Worm (Caenorhabditis elegans) whole organism, L4/young adult: ENCODE measurements around the gene ZK370.4.

Experiments
- W03F9.2 ChIP-seq: fragments of 150-350 bp; optimal IDR thresholded peaks from 2 replicates; lab custom pipeline; 2014; ENCODE audit warnings: missing biosample characterization, missing genetic modification characterization
- dao-5 ChIP-seq: sonication (generic microtip); optimal IDR thresholded peaks from 2 replicates; lab custom pipeline; 2016; ENCODE audit warnings: missing genotype, missing genetic modification characterization, moderate library complexity, missing compliant biosample characterization
- him-1 ChIP-seq: sonication (generic microtip); optimal IDR thresholded peaks from 2 replicates; lab custom pipeline; 2016; ENCODE audit warnings: missing genotype, missing genetic modification reagents, missing genetic modification characterization, missing compliant biosample characterization

ZK370.4 gene

ce11 chrIII:8731310-8731709 is at the start of gene ZK370.4:
ZK370.4 (minus strand) TSS chrIII:8731410.
- TF ChIP-seq dao-5: no peak
- TF ChIP-seq him-1 (tag; lab: Kevin White, UChicago): no peak
- no peak for TF ChIP-seq W03F9.2

- no peak for TF ChIP-seq W03F9.2
- TF ChIP-seq him-1 (tag; lab: Kevin White, UChicago): no peak
- no peak for TF ChIP-seq dao-5
Observed at ce11 chrIII:8780473-8780872, 49.3 kb upstream of the ZK370.4 start.

DNA sequence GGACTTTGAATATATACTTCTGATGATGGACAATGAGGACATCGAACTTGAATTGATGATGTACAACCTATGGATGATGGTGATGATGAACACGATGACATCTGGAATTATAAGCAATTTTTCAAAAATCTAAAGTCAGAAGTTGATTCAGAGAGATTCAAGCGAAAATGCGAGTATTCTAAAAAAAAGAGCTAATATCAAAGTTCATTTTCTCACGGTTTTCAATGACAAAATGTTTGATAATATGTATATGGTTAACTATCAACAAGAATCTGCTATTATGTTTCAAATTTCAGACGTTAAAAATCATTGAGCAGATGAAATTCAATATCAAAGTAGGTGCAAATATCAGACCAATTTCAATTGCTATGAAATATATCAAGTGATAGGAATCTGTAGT is 48.7 kb upstream of the ZK370.4 start, which contains the start of gene K02D10.4:
Gene K02D10.4 (minus strand): TSS at position 101 of the 400 bp plus-strand sequence.
- TF ChIP-seq W03F9.2 (no peak), him-1 (tag; lab: Kevin White, UChicago) (no peak), dao-5 (no peak)

DNA sequence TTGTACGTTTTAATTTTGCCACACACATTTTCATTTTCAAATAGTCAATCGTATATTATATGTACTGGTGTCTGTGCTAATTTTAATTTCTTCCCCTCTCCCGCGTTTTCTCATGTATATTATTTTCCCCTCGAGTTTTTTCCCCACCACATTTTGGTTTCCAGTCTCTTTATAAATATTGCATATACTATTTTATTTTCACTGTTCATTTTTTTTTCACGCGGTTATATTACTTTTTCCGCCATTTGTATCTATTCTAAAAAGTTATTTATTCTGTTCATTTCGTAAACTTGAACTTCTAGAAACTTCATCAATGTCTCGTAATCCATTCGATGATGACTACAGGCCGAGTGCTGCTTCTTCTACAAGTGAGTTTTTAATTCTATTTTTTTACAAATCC is 44.7 kb upstream of the ZK370.4 start, which contains the start of gene snap-29:
Gene snap-29 (plus strand): TSS at position 301 of the 400 bp plus-strand sequence.
- TF ChIP-seq him-1 (tag; lab: Kevin White, UChicago) (no peak), dao-5 (no peak), W03F9.2 (no peak)

DNA sequence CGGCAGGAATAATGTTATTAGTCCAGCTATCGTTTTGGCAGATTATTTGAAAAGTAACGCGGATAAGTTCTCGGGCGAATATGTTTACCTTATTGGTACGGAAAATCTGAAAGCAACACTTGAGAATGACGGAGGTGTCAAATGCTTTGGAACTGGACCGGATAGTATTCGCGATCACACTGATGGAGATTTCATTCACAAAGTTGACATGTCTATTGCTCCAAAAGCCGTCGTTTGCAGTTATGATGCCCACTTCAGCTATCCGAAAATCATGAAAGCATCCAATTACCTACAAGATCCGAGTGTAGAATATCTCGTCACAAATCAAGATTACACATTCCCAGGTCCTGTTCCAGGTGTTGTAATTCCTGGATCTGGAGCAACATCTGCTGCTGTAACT is 42.2 kb upstream of the ZK370.4 start:
- TF ChIP-seq dao-5 (no peak), him-1 (tag; lab: Kevin White, UChicago) (no peak), W03F9.2 (no peak)

DNA sequence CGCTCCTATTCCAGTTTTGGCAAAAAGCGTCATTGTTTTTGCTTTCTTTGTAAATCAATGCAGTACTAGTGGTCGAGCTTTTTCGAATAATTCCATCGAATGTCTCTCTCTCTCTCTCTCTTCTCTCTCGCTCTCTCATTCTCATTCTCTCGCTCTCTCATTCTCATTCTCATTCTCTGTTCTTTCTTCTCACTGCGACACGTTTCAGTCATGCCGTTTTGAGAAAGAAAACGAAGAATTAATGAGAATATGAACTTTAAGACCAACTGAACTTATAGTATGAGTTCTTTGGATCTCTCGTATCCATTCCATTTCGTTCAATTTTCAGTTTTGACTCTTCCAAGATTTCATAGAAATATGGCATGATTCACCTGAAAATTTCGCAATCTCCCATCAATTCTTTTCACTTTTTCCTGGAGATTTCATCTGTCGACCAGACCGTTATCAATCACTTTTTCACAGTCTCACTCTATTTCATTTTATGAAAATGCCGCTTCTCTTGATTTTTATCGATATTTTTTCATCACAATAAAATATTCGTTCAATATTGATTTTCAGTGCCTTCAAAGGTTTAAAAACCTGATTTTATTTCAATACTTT is 41.3 kb upstream of the ZK370.4 start:
- no peak for TF ChIP-seq him-1 (tag; lab: Kevin White, UChicago)
- no peak for TF ChIP-seq W03F9.2
- no peak for TF ChIP-seq dao-5

ce11 chrIII:8771851-8772250 is 40.6 kb upstream of the ZK370.4 start, which contains the start of gene K02D10.3:
K02D10.3 (minus strand) TSS chrIII:8771951.
- TF ChIP-seq dao-5 (no peak), W03F9.2 (no peak), him-1 (tag; lab: Kevin White, UChicago) (no peak)

DNA sequence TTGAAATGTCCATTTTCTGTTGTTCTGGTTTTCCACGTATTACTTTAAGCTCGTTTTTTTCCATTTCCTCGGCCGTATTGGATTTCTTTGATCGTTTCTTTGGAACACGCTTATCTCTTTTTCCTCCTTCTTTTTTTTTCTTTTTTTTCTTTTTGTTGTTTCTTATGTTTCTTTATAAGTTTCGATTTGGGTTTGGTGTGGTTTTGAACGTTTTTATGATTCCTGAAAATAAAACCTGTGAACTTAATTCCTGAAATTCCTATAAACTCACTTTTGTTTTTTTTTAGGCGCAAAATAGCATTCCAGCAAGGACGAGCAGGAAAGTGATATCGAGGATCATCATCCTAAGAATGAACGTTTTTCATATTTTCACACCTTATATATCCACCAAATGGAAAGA is 40.0 kb upstream of the ZK370.4 start, which contains the start of gene K02D10.2:
Gene K02D10.2 (minus strand): TSS at position 101 of the 400 bp plus-strand sequence.
- TF ChIP-seq dao-5 (no peak), him-1 (tag; lab: Kevin White, UChicago) (no peak), W03F9.2 (no peak)

ce11 chrIII:8770243-8770642 is 39.0 kb upstream of the ZK370.4 start:
- TF ChIP-seq him-1 (tag; lab: Kevin White, UChicago) (no peak), W03F9.2 (no peak), dao-5 (no peak)

ce11 chrIII:8769253-8769652 is 38.0 kb upstream of the ZK370.4 start, which contains the start of gene K02D10.1:
K02D10.1 (plus strand) TSS chrIII:8769536.
- TF ChIP-seq him-1 (tag; lab: Kevin White, UChicago): no peak
- no peak for TF ChIP-seq W03F9.2
- TF ChIP-seq dao-5: no peak

DNA sequence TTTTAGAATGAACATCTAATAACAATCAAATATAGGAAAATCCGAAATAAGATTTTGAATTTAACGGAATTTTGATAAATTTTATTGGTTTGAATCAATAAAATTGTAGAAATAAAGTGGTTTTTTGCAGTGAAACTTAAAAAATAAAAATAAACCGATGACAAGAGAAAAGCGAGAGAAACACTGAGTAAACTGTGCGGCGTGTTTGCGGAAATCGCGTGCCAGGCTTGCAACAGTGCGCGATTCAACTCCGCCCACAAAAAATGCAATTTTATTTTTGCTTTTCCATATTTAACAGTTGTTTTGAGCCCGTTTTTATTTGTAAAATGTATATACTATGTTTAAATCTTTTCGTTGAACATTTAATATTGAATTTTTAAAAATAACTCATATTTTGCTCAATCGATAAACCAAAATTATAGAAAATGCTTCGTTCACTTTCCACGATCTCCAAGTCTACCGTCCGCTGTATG is 36.7 kb upstream of the ZK370.4 start, which contains the start of gene mtss-1:
Gene mtss-1 (plus strand): TSS at position 423 of the 473 bp plus-strand sequence.
- TF ChIP-seq dao-5 (peak; percentile 23), W03F9.2 (peak; percentile 78), him-1 (tag; lab: Kevin White, UChicago) (peak; percentile 53)

- TF ChIP-seq him-1 (tag; lab: Kevin White, UChicago) (no peak), W03F9.2 (no peak), dao-5 (no peak)
Observed at ce11 chrIII:8767292-8767829, 36.2 kb upstream of the ZK370.4 start, which contains the start of gene mig-22. mig-22 (minus strand) TSS chrIII:8767342.

- no peak for TF ChIP-seq dao-5
- TF ChIP-seq W03F9.2: no peak
- no peak for TF ChIP-seq him-1 (tag; lab: Kevin White, UChicago)
Observed at ce11 chrIII:8766467-8766866, 35.3 kb upstream of the ZK370.4 start.

DNA sequence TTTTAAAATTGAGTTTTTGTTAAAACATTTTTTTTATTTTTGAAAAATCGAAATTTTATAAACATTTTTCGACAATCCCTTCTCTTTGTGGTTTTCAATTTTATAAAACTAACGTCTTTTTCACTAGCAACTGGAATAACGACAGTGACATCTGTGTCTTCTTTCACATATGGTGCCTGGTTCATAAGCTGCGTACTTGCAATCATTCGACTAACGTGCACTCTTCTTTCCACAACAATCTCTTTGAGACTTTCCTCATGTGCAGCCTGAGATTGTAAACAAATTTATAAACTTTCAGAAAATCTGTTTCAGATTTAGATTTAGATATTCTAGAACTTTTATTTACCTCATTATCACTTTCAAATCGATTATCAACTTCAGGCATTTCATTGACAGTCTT is 33.8 kb upstream of the ZK370.4 start:
- TF ChIP-seq dao-5: no peak
- no peak for TF ChIP-seq him-1 (tag; lab: Kevin White, UChicago)
- no peak for TF ChIP-seq W03F9.2

- no peak for TF ChIP-seq W03F9.2
- TF ChIP-seq him-1 (tag; lab: Kevin White, UChicago): no peak
- no peak for TF ChIP-seq dao-5
Observed at ce11 chrIII:8763111-8763510, 31.9 kb upstream of the ZK370.4 start.
